Fruit fly (Drosophila melanogaster) whole organism, prepupa: ENCODE data around the gene Cep97.
A peak's percentile ranks its signal among the peaks of the same experiment; 100 is the strongest.

Source experiments
- Blimp-1 ChIP-seq: fragments of 200-800 bp; sonication (Bioruptor generic); optimal IDR thresholded peaks from 3 replicates; lab custom pipeline; 2017; ENCODE audit warnings: missing biosample characterization, missing genetic modification characterization, mild to moderate bottlenecking, moderate library complexity, missing genetic modification reagents
- CG10631 ChIP-seq: fragments of 200-800 bp; sonication (Bioruptor generic); optimal IDR thresholded peaks from 2 replicates; lab custom pipeline; 2016; ENCODE audit warnings: missing biosample characterization, missing genetic modification characterization
- CG10669 ChIP-seq: fragments of 200-800 bp; sonication (Bioruptor generic); optimal IDR thresholded peaks from 3 replicates; lab custom pipeline; 2018; ENCODE audit warnings: missing biosample characterization, mild to moderate bottlenecking, missing genetic modification characterization, moderate library complexity
- CG11294 ChIP-seq: fragments of 200-800 bp; sonication (Bioruptor generic); IDR thresholded peaks from 2 replicates; pipeline ENCODE4 v1.3.6; 2022; ENCODE audit warnings: missing biosample characterization, missing genetic modification characterization
- CG11762 ChIP-seq: fragments of 200-800 bp; sonication (Bioruptor generic); optimal IDR thresholded peaks from 3 replicates; lab custom pipeline; 2016; ENCODE audit warnings: missing biosample characterization, missing genetic modification characterization; ENCODE audit not compliant: insufficient read depth
- CG11902 ChIP-seq: fragments of 200-800 bp; sonication (Bioruptor generic); optimal IDR thresholded peaks from 3 replicates; lab custom pipeline; 2016; ENCODE audit warnings: missing biosample characterization, missing genetic modification characterization
- CG15336 ChIP-seq: fragments of 200-800 bp; sonication (Bioruptor generic); IDR thresholded peaks from 2 replicates; pipeline ENCODE4 v1.3.6; 2022; ENCODE audit warnings: missing biosample characterization, missing genetic modification characterization
- CG1621 ChIP-seq: fragments of 200-800 bp; sonication (Bioruptor generic); optimal IDR thresholded peaks from 3 replicates; lab custom pipeline; 2018; ENCODE audit warnings: missing biosample characterization, mild to moderate bottlenecking, missing genetic modification characterization
- CG16779 ChIP-seq: fragments of 200-800 bp; sonication (Bioruptor generic); optimal IDR thresholded peaks from 3 replicates; lab custom pipeline; 2017; ENCODE audit warnings: missing biosample characterization, mild to moderate bottlenecking, missing genetic modification characterization
- CG3032 ChIP-seq: fragments of 200-800 bp; optimal IDR thresholded peaks from 2 replicates; lab custom pipeline; 2019; ENCODE audit warnings: missing biosample characterization, mild to moderate bottlenecking, missing genetic modification characterization, moderate library complexity
- CG31627 ChIP-seq: fragments of 200-800 bp; sonication (Bioruptor generic); optimal IDR thresholded peaks from 3 replicates; lab custom pipeline; 2016; ENCODE audit warnings: missing biosample characterization, missing genetic modification characterization
- CG34406 ChIP-seq: fragments of 200-800 bp; sonication (Bioruptor generic); optimal IDR thresholded peaks from 3 replicates; lab custom pipeline; 2016; ENCODE audit warnings: missing biosample characterization, missing genetic modification characterization
- CG4318 ChIP-seq: fragments of 200-800 bp; sonication (Bioruptor generic); optimal IDR thresholded peaks from 3 replicates; lab custom pipeline; 2017; ENCODE audit warnings: missing biosample characterization, mild to moderate bottlenecking, missing genetic modification characterization
- CG6792 ChIP-seq: fragments of 200-800 bp; sonication (Bioruptor generic); optimal IDR thresholded peaks from 3 replicates; lab custom pipeline; 2016; ENCODE audit warnings: missing biosample characterization, missing genetic modification characterization
- CG6808 ChIP-seq: fragments of 200-800 bp; sonication (Bioruptor generic); optimal IDR thresholded peaks from 3 replicates; lab custom pipeline; 2017; ENCODE audit warnings: missing biosample characterization, missing genetic modification characterization, mild to moderate bottlenecking, moderate library complexity, missing genetic modification reagents
- CG6854 ChIP-seq: fragments of 200-800 bp; sonication (Bioruptor generic); optimal IDR thresholded peaks from 2 replicates; lab custom pipeline; 2017; ENCODE audit warnings: missing biosample characterization, mild to moderate bottlenecking, missing genetic modification characterization
- CG8119 ChIP-seq: fragments of 200-800 bp; sonication (Bioruptor generic); IDR thresholded peaks from 3 replicates; pipeline ENCODE4 v1.3.6; 2022; ENCODE audit warnings: missing biosample characterization, missing genetic modification characterization
- CG8319 ChIP-seq: fragments of 200-800 bp; sonication (Bioruptor generic); optimal IDR thresholded peaks from 3 replicates; lab custom pipeline; 2016; ENCODE audit warnings: missing biosample characterization, missing genetic modification characterization
- CG9139 ChIP-seq: fragments of 200-800 bp; sonication (Bioruptor generic); optimal IDR thresholded peaks from 3 replicates; lab custom pipeline; 2017; ENCODE audit warnings: missing biosample characterization, mild to moderate bottlenecking, missing genetic modification characterization
- Eip75B ChIP-seq: fragments of 200-800 bp; sonication (Bioruptor generic); optimal IDR thresholded peaks from 3 replicates; lab custom pipeline; 2016; ENCODE audit warnings: missing biosample characterization, missing genetic modification characterization
- Eip78C ChIP-seq: fragments of 200-800 bp; sonication (Bioruptor generic); peaks from one replicate; lab custom pipeline; 2016; ENCODE audit warnings: missing biosample characterization, missing genetic modification characterization
- Eip93F ChIP-seq: fragments of 200-800 bp; sonication (Bioruptor generic); optimal IDR thresholded peaks from 2 replicates; lab custom pipeline; 2016; ENCODE audit warnings: missing biosample characterization, mild to moderate bottlenecking, missing genetic modification characterization
- Ets96B ChIP-seq: fragments of 200-800 bp; optimal IDR thresholded peaks from 2 replicates; lab custom pipeline; 2019; ENCODE audit warnings: missing biosample characterization, mild to moderate bottlenecking, missing genetic modification characterization, moderate library complexity
- Gug ChIP-seq: fragments of 200-800 bp; sonication (Bioruptor generic); IDR thresholded peaks from 2 replicates; pipeline ENCODE4 v1.3.6; 2022; ENCODE audit warnings: missing biosample characterization, missing genetic modification characterization
- Hr38 ChIP-seq: sonication (Bioruptor generic); optimal IDR thresholded peaks from 2 replicates; lab custom pipeline; 2016; ENCODE audit warnings: missing biosample characterization, missing genetic modification characterization
- Hr39 ChIP-seq: fragments of 200-800 bp; sonication (Bioruptor generic); optimal IDR thresholded peaks from 2 replicates; lab custom pipeline; 2016; ENCODE audit warnings: missing biosample characterization, missing genetic modification characterization
- Lpt ChIP-seq: fragments of 200-800 bp; sonication (Bioruptor generic); optimal IDR thresholded peaks from 3 replicates; lab custom pipeline; 2016; ENCODE audit warnings: missing biosample characterization, missing genetic modification characterization
- Met ChIP-seq: fragments of 200-800 bp; sonication (Bioruptor generic); optimal IDR thresholded peaks from 3 replicates; lab custom pipeline; 2016; ENCODE audit warnings: missing biosample characterization, missing genetic modification characterization
- Smox ChIP-seq: fragments of 200-800 bp; sonication (Bioruptor generic); optimal IDR thresholded peaks from 3 replicates; lab custom pipeline; 2016; ENCODE audit warnings: missing biosample characterization, missing genetic modification characterization
- Sox102F ChIP-seq: fragments of 200-800 bp; sonication (Bioruptor generic); optimal IDR thresholded peaks from 2 replicates; lab custom pipeline; 2016; ENCODE audit warnings: missing biosample characterization, mild to moderate bottlenecking, missing genetic modification characterization
- Sox14 ChIP-seq: fragments of 200-800 bp; sonication (Bioruptor generic); optimal IDR thresholded peaks from 3 replicates; lab custom pipeline; 2016; ENCODE audit warnings: missing biosample characterization, missing genetic modification characterization
- Sox15 ChIP-seq: fragments of 200-800 bp; sonication (Bioruptor generic); optimal IDR thresholded peaks from 3 replicates; lab custom pipeline; 2016; ENCODE audit warnings: missing biosample characterization, missing genetic modification characterization
- achi ChIP-seq: fragments of 200-800 bp; sonication (Bioruptor generic); optimal IDR thresholded peaks from 3 replicates; lab custom pipeline; 2016; ENCODE audit warnings: missing biosample characterization, missing genetic modification characterization
- acj6 ChIP-seq: fragments of 200-800 bp; sonication (Bioruptor generic); optimal IDR thresholded peaks from 3 replicates; lab custom pipeline; 2016; ENCODE audit warnings: missing biosample characterization, missing genetic modification characterization
- cyc ChIP-seq: fragments of 200-800 bp; sonication (Bioruptor generic); optimal IDR thresholded peaks from 3 replicates; lab custom pipeline; 2016; ENCODE audit warnings: missing biosample characterization, missing genetic modification characterization
- dac ChIP-seq: fragments of 200-800 bp; sonication (Bioruptor generic); optimal IDR thresholded peaks from 2 replicates; lab custom pipeline; 2017; ENCODE audit warnings: missing biosample characterization, mild to moderate bottlenecking, missing genetic modification characterization
- dsx ChIP-seq: fragments of 200-800 bp; optimal IDR thresholded peaks from 3 replicates; lab custom pipeline; 2019; ENCODE audit warnings: missing biosample characterization, mild to moderate bottlenecking, missing genetic modification characterization, moderate library complexity; ENCODE audit not compliant: poor library complexity, severe bottlenecking
- eg ChIP-seq: fragments of 200-800 bp; sonication (Bioruptor generic); IDR thresholded peaks from 3 replicates; pipeline ENCODE4 v1.3.6; 2022; ENCODE audit warnings: missing biosample characterization, missing genetic modification characterization
- esn ChIP-seq: fragments of 200-800 bp; sonication (Bioruptor generic); optimal IDR thresholded peaks from 2 replicates; lab custom pipeline; 2016; ENCODE audit warnings: missing biosample characterization, mild to moderate bottlenecking, missing genetic modification characterization, moderate library complexity
- fkh ChIP-seq: fragments of 200-800 bp; sonication (Bioruptor generic); optimal IDR thresholded peaks from 3 replicates; lab custom pipeline; 2017; ENCODE audit warnings: missing biosample characterization, mild to moderate bottlenecking, missing genetic modification characterization, moderate library complexity
- lz ChIP-seq: fragments of 200-800 bp; sonication (Bioruptor generic); optimal IDR thresholded peaks from 3 replicates; lab custom pipeline; 2016; ENCODE audit warnings: missing biosample characterization, missing genetic modification characterization
- net ChIP-seq: fragments of 200-800 bp; sonication (Bioruptor generic); optimal IDR thresholded peaks from 3 replicates; lab custom pipeline; 2016; ENCODE audit warnings: missing biosample characterization, missing genetic modification characterization
- pdm3 ChIP-seq: fragments of 200-800 bp; sonication (Bioruptor generic); optimal IDR thresholded peaks from 3 replicates; lab custom pipeline; 2016; ENCODE audit warnings: missing biosample characterization, missing genetic modification characterization
- salr ChIP-seq, 2 experiments: fragments of 200-800 bp; sonication (Bioruptor generic); optimal IDR thresholded peaks; 3 replicates each; lab custom pipeline; 2016 to 2018; ENCODE audit warnings: missing biosample characterization in 2 of 2, missing genetic modification characterization in 2 of 2, mild to moderate bottlenecking in 1 of 2
- spab ChIP-seq: fragments of 200-800 bp; sonication (Bioruptor generic); optimal IDR thresholded peaks from 2 replicates; lab custom pipeline; 2017; ENCODE audit warnings: missing biosample characterization, mild to moderate bottlenecking, missing genetic modification characterization, missing genetic modification reagents
- svp ChIP-seq: fragments of 200-800 bp; sonication (Bioruptor generic); peaks from one replicate; lab custom pipeline; 2016; ENCODE audit warnings: missing biosample characterization, missing genetic modification characterization
- topi ChIP-seq: fragments of 200-800 bp; sonication (Bioruptor generic); optimal IDR thresholded peaks from 3 replicates; lab custom pipeline; 2016; ENCODE audit warnings: missing biosample characterization, missing genetic modification characterization
- vri ChIP-seq: fragments of 200-800 bp; sonication (Bioruptor generic); optimal IDR thresholded peaks from 3 replicates; lab custom pipeline; 2016; ENCODE audit warnings: missing biosample characterization, mild to moderate bottlenecking, missing genetic modification characterization

The Cep97 gene

dm6 chr2L:3855528-3856189 lies 11.8 kb upstream of the Cep97 start (continued):
- TF ChIP-seq Eip78C (peak; percentile 67), Met (GFP tag; lab: Kevin White, UChicago) (peak; percentile 6), CG3032 (no peak), CG34406 (GFP tag; lab: Kevin White, UChicago) (no peak), CG4318 (GFP tag; lab: Kevin White, UChicago) (no peak), dsx (GFP tag; lab: Kevin White, UChicago) (no peak), cyc (GFP tag; lab: Kevin White, UChicago) (no peak), CG6854 (GFP tag; lab: Kevin White, UChicago) (no peak), Smox (GFP tag; lab: Kevin White, UChicago) (no peak), Sox15 (GFP tag; lab: Kevin White, UChicago) (no peak), eg (GFP tag; lab: Robert Waterston, UW) (no peak), CG10669 (GFP tag; lab: Kevin White, UChicago) (no peak), Lpt (GFP tag; lab: Kevin White, UChicago) (no peak), fkh (GFP tag; lab: Kevin White, UChicago) (no peak), Ets96B (tag; lab: Kevin White, UChicago) (no peak), salr (GFP tag; optimal IDR thresholded peaks at IDR 0.05; lab: Kevin White, UChicago) (no peak)

dm6 chr2L:3856372-3856771 lies 11.1 kb upstream of the Cep97 start:
- TF ChIP-seq CG11902 (GFP tag; lab: Kevin White, UChicago) (peak; percentile 30), Sox102F (peak; percentile 39), CG10631 (GFP tag; lab: Kevin White, UChicago) (peak; percentile 37), acj6 (GFP tag; lab: Kevin White, UChicago) (peak; percentile 42), Eip93F (GFP tag; lab: Kevin White, UChicago) (no peak), topi (GFP tag; lab: Kevin White, UChicago) (peak; percentile 59), pdm3 (GFP tag; lab: Kevin White, UChicago) (peak; percentile 25), CG8319 (GFP tag; lab: Kevin White, UChicago) (no peak), CG8119 (GFP tag; lab: Robert Waterston, UW) (no peak), CG6792 (GFP tag; lab: Kevin White, UChicago) (peak; percentile 34), CG16779 (tag; lab: Kevin White, UChicago) (no peak), CG3032 (peak; percentile 37), CG9139 (GFP tag; lab: Kevin White, UChicago) (no peak), net (GFP tag; lab: Kevin White, UChicago) (no peak), achi (GFP tag; lab: Kevin White, UChicago) (peak; percentile 27), Met (GFP tag; lab: Kevin White, UChicago) (peak; percentile 55), Lpt (GFP tag; lab: Kevin White, UChicago) (no peak), CG11762 (GFP tag; lab: Kevin White, UChicago) (no peak), CG1621 (tag; lab: Kevin White, UChicago) (no peak), Smox (GFP tag; lab: Kevin White, UChicago) (peak; percentile 30), Sox14 (peak; percentile 24), CG11294 (no peak), cyc (GFP tag; lab: Kevin White, UChicago) (peak; percentile 44), CG6808 (GFP tag; lab: Kevin White, UChicago) (peak; percentile 16), Blimp-1 (GFP tag; lab: Kevin White, UChicago) (no peak), CG15336 (GFP tag; lab: Robert Waterston, UW) (no peak), dac (GFP tag; lab: Kevin White, UChicago) (no peak), Hr38 (GFP tag; lab: Kevin White, UChicago) (no peak), Gug (no peak), Eip78C (peak; percentile 88), CG4318 (GFP tag; lab: Kevin White, UChicago) (no peak), spab (GFP tag; lab: Kevin White, UChicago) (peak; percentile 13), CG10669 (GFP tag; lab: Kevin White, UChicago) (peak; percentile 34), lz (GFP tag; lab: Kevin White, UChicago) (peak; percentile 36), Hr39 (GFP tag; lab: Kevin White, UChicago) (peak; percentile 44), svp (peak; percentile 77), Ets96B (tag; lab: Kevin White, UChicago) (peak; percentile 19), Eip75B (GFP tag; lab: Kevin White, UChicago) (peak; percentile 31), vri (GFP tag; lab: Kevin White, UChicago) (no peak), esn (GFP tag; lab: Kevin White, UChicago) (peak; percentile 59), CG31627 (GFP tag; lab: Kevin White, UChicago) (peak; percentile 35), CG6854 (GFP tag; lab: Kevin White, UChicago) (no peak)
